Fruit fly (Drosophila melanogaster) whole organism, prepupa: ENCODE results near the gene CG3149.

Source experiments
- Blimp-1 ChIP-seq: fragments of 200-800 bp; sonication (Bioruptor generic); optimal IDR thresholded peaks from 3 replicates; lab custom pipeline; 2017; ENCODE audit warnings: missing biosample characterization, missing genetic modification characterization, mild to moderate bottlenecking, moderate library complexity, missing genetic modification reagents
- CG10631 ChIP-seq: fragments of 200-800 bp; sonication (Bioruptor generic); optimal IDR thresholded peaks from 2 replicates; lab custom pipeline; 2016; ENCODE audit warnings: missing biosample characterization, missing genetic modification characterization
- CG11294 ChIP-seq: fragments of 200-800 bp; sonication (Bioruptor generic); IDR thresholded peaks from 2 replicates; pipeline ENCODE4 v1.3.6; 2022; ENCODE audit warnings: missing biosample characterization, missing genetic modification characterization
- CG11762 ChIP-seq: fragments of 200-800 bp; sonication (Bioruptor generic); optimal IDR thresholded peaks from 3 replicates; lab custom pipeline; 2016; ENCODE audit warnings: missing biosample characterization, missing genetic modification characterization; ENCODE audit not compliant: insufficient read depth
- CG11902 ChIP-seq: fragments of 200-800 bp; sonication (Bioruptor generic); optimal IDR thresholded peaks from 3 replicates; lab custom pipeline; 2016; ENCODE audit warnings: missing biosample characterization, missing genetic modification characterization
- CG15336 ChIP-seq: fragments of 200-800 bp; sonication (Bioruptor generic); IDR thresholded peaks from 2 replicates; pipeline ENCODE4 v1.3.6; 2022; ENCODE audit warnings: missing biosample characterization, missing genetic modification characterization
- CG1621 ChIP-seq: fragments of 200-800 bp; sonication (Bioruptor generic); optimal IDR thresholded peaks from 3 replicates; lab custom pipeline; 2018; ENCODE audit warnings: missing biosample characterization, mild to moderate bottlenecking, missing genetic modification characterization
- CG16779 ChIP-seq: fragments of 200-800 bp; sonication (Bioruptor generic); optimal IDR thresholded peaks from 3 replicates; lab custom pipeline; 2017; ENCODE audit warnings: missing biosample characterization, mild to moderate bottlenecking, missing genetic modification characterization
- CG3032 ChIP-seq: fragments of 200-800 bp; optimal IDR thresholded peaks from 2 replicates; lab custom pipeline; 2019; ENCODE audit warnings: missing biosample characterization, mild to moderate bottlenecking, missing genetic modification characterization, moderate library complexity
- CG31627 ChIP-seq: fragments of 200-800 bp; sonication (Bioruptor generic); optimal IDR thresholded peaks from 3 replicates; lab custom pipeline; 2016; ENCODE audit warnings: missing biosample characterization, missing genetic modification characterization
- CG32006 ChIP-seq: fragments of 200-800 bp; sonication (Bioruptor generic); optimal IDR thresholded peaks from 3 replicates; lab custom pipeline; 2017; ENCODE audit warnings: missing biosample characterization, mild to moderate bottlenecking, missing genetic modification characterization
- CG4318 ChIP-seq: fragments of 200-800 bp; sonication (Bioruptor generic); optimal IDR thresholded peaks from 3 replicates; lab custom pipeline; 2017; ENCODE audit warnings: missing biosample characterization, mild to moderate bottlenecking, missing genetic modification characterization
- CG6163 ChIP-seq: fragments of 200-800 bp; sonication (Bioruptor generic); IDR thresholded peaks from 3 replicates; pipeline ENCODE4 v1.3.6; 2022; ENCODE audit warnings: missing biosample characterization, missing genetic modification characterization
- CG7368 ChIP-seq: fragments of 200-800 bp; sonication (Bioruptor generic); optimal IDR thresholded peaks from 3 replicates; lab custom pipeline; 2016; ENCODE audit warnings: missing biosample characterization, missing genetic modification characterization
- CG8319 ChIP-seq: fragments of 200-800 bp; sonication (Bioruptor generic); optimal IDR thresholded peaks from 3 replicates; lab custom pipeline; 2016; ENCODE audit warnings: missing biosample characterization, missing genetic modification characterization
- CG8632 ChIP-seq: fragments of 200-800 bp; sonication (Bioruptor generic); optimal IDR thresholded peaks from 3 replicates; lab custom pipeline; 2016; ENCODE audit warnings: missing biosample characterization, missing genetic modification characterization
- CG9139 ChIP-seq: fragments of 200-800 bp; sonication (Bioruptor generic); optimal IDR thresholded peaks from 3 replicates; lab custom pipeline; 2017; ENCODE audit warnings: missing biosample characterization, mild to moderate bottlenecking, missing genetic modification characterization
- Eip75B ChIP-seq: fragments of 200-800 bp; sonication (Bioruptor generic); optimal IDR thresholded peaks from 3 replicates; lab custom pipeline; 2016; ENCODE audit warnings: missing biosample characterization, missing genetic modification characterization
- Eip78C ChIP-seq: fragments of 200-800 bp; sonication (Bioruptor generic); peaks from one replicate; lab custom pipeline; 2016; ENCODE audit warnings: missing biosample characterization, missing genetic modification characterization
- Eip93F ChIP-seq: fragments of 200-800 bp; sonication (Bioruptor generic); optimal IDR thresholded peaks from 2 replicates; lab custom pipeline; 2016; ENCODE audit warnings: missing biosample characterization, mild to moderate bottlenecking, missing genetic modification characterization
- Ets21C ChIP-seq: fragments of 200-800 bp; sonication (Bioruptor generic); optimal IDR thresholded peaks from 3 replicates; lab custom pipeline; 2016; ENCODE audit warnings: missing biosample characterization, missing genetic modification characterization
- Gug ChIP-seq: fragments of 200-800 bp; sonication (Bioruptor generic); IDR thresholded peaks from 2 replicates; pipeline ENCODE4 v1.3.6; 2022; ENCODE audit warnings: missing biosample characterization, missing genetic modification characterization
- Hr38 ChIP-seq: sonication (Bioruptor generic); optimal IDR thresholded peaks from 2 replicates; lab custom pipeline; 2016; ENCODE audit warnings: missing biosample characterization, missing genetic modification characterization
- Hr4 ChIP-seq: fragments of 200-800 bp; sonication (Bioruptor generic); optimal IDR thresholded peaks from 3 replicates; lab custom pipeline; 2016; ENCODE audit warnings: missing biosample characterization, missing genetic modification characterization
- Lpt ChIP-seq: fragments of 200-800 bp; sonication (Bioruptor generic); optimal IDR thresholded peaks from 3 replicates; lab custom pipeline; 2016; ENCODE audit warnings: missing biosample characterization, missing genetic modification characterization
- Met ChIP-seq: fragments of 200-800 bp; sonication (Bioruptor generic); optimal IDR thresholded peaks from 3 replicates; lab custom pipeline; 2016; ENCODE audit warnings: missing biosample characterization, missing genetic modification characterization
- OdsH ChIP-seq: fragments of 200-800 bp; sonication (Bioruptor generic); optimal IDR thresholded peaks from 3 replicates; lab custom pipeline; 2016; ENCODE audit warnings: missing biosample characterization, missing genetic modification characterization
- Smox ChIP-seq: fragments of 200-800 bp; sonication (Bioruptor generic); optimal IDR thresholded peaks from 3 replicates; lab custom pipeline; 2016; ENCODE audit warnings: missing biosample characterization, missing genetic modification characterization
- Sox102F ChIP-seq: fragments of 200-800 bp; sonication (Bioruptor generic); optimal IDR thresholded peaks from 2 replicates; lab custom pipeline; 2016; ENCODE audit warnings: missing biosample characterization, mild to moderate bottlenecking, missing genetic modification characterization
- Sox14 ChIP-seq: fragments of 200-800 bp; sonication (Bioruptor generic); optimal IDR thresholded peaks from 3 replicates; lab custom pipeline; 2016; ENCODE audit warnings: missing biosample characterization, missing genetic modification characterization
- Sox15 ChIP-seq: fragments of 200-800 bp; sonication (Bioruptor generic); optimal IDR thresholded peaks from 3 replicates; lab custom pipeline; 2016; ENCODE audit warnings: missing biosample characterization, missing genetic modification characterization
- achi ChIP-seq: fragments of 200-800 bp; sonication (Bioruptor generic); optimal IDR thresholded peaks from 3 replicates; lab custom pipeline; 2016; ENCODE audit warnings: missing biosample characterization, missing genetic modification characterization
- acj6 ChIP-seq: fragments of 200-800 bp; sonication (Bioruptor generic); optimal IDR thresholded peaks from 3 replicates; lab custom pipeline; 2016; ENCODE audit warnings: missing biosample characterization, missing genetic modification characterization
- cyc ChIP-seq: fragments of 200-800 bp; sonication (Bioruptor generic); optimal IDR thresholded peaks from 3 replicates; lab custom pipeline; 2016; ENCODE audit warnings: missing biosample characterization, missing genetic modification characterization
- dac ChIP-seq: fragments of 200-800 bp; sonication (Bioruptor generic); optimal IDR thresholded peaks from 2 replicates; lab custom pipeline; 2017; ENCODE audit warnings: missing biosample characterization, mild to moderate bottlenecking, missing genetic modification characterization
- dsx ChIP-seq: fragments of 200-800 bp; optimal IDR thresholded peaks from 3 replicates; lab custom pipeline; 2019; ENCODE audit warnings: missing biosample characterization, mild to moderate bottlenecking, missing genetic modification characterization, moderate library complexity; ENCODE audit not compliant: poor library complexity, severe bottlenecking
- eg ChIP-seq: fragments of 200-800 bp; sonication (Bioruptor generic); IDR thresholded peaks from 3 replicates; pipeline ENCODE4 v1.3.6; 2022; ENCODE audit warnings: missing biosample characterization, missing genetic modification characterization
- esn ChIP-seq: fragments of 200-800 bp; sonication (Bioruptor generic); optimal IDR thresholded peaks from 2 replicates; lab custom pipeline; 2016; ENCODE audit warnings: missing biosample characterization, mild to moderate bottlenecking, missing genetic modification characterization, moderate library complexity
- fd59A ChIP-seq: fragments of 200-800 bp; sonication (Bioruptor generic); optimal IDR thresholded peaks from 2 replicates; lab custom pipeline; 2017; ENCODE audit warnings: missing biosample characterization, mild to moderate bottlenecking, missing genetic modification characterization, missing genetic modification reagents
- fd85E ChIP-seq: fragments of 200-800 bp; sonication (Bioruptor generic); optimal IDR thresholded peaks from 3 replicates; lab custom pipeline; 2016; ENCODE audit warnings: missing biosample characterization, missing genetic modification characterization
- fkh ChIP-seq: fragments of 200-800 bp; sonication (Bioruptor generic); optimal IDR thresholded peaks from 3 replicates; lab custom pipeline; 2017; ENCODE audit warnings: missing biosample characterization, mild to moderate bottlenecking, missing genetic modification characterization, moderate library complexity
- lz ChIP-seq: fragments of 200-800 bp; sonication (Bioruptor generic); optimal IDR thresholded peaks from 3 replicates; lab custom pipeline; 2016; ENCODE audit warnings: missing biosample characterization, missing genetic modification characterization
- net ChIP-seq: fragments of 200-800 bp; sonication (Bioruptor generic); optimal IDR thresholded peaks from 3 replicates; lab custom pipeline; 2016; ENCODE audit warnings: missing biosample characterization, missing genetic modification characterization
- salr ChIP-seq, 2 experiments: fragments of 200-800 bp; sonication (Bioruptor generic); optimal IDR thresholded peaks; 3 replicates each; lab custom pipeline; 2016 to 2018; ENCODE audit warnings: missing biosample characterization in 2 of 2, missing genetic modification characterization in 2 of 2, mild to moderate bottlenecking in 1 of 2
- spab ChIP-seq: fragments of 200-800 bp; sonication (Bioruptor generic); optimal IDR thresholded peaks from 2 replicates; lab custom pipeline; 2017; ENCODE audit warnings: missing biosample characterization, mild to moderate bottlenecking, missing genetic modification characterization, missing genetic modification reagents
- ss ChIP-seq, 2 experiments: fragments of 200-800 bp; sonication (Bioruptor generic); optimal IDR thresholded peaks; 2 replicates in 1 of 2; 3 replicates in 1 of 2; lab custom pipeline; 2017 to 2018; ENCODE audit warnings: mild to moderate bottlenecking in 2 of 2, missing biosample characterization in 2 of 2, missing genetic modification characterization in 2 of 2, moderate library complexity in 1 of 2
- svp ChIP-seq: fragments of 200-800 bp; sonication (Bioruptor generic); peaks from one replicate; lab custom pipeline; 2016; ENCODE audit warnings: missing biosample characterization, missing genetic modification characterization

CG3149 gene

dm6 chrX:5718476-5719012, 23.5 kb upstream of the CG3149 start (continued):
- TF ChIP-seq achi (GFP tag; lab: Kevin White, UChicago) (peak; percentile 16), net (GFP tag; lab: Kevin White, UChicago) (no peak), CG11762 (GFP tag; lab: Kevin White, UChicago) (no peak), Eip78C (GFP tag; lab: Kevin White, UChicago) (peak; percentile 76), Blimp-1 (no peak), salr (GFP tag; optimal IDR thresholded peaks at IDR 0.05; lab: Kevin White, UChicago) (peak in 1 of 2 experiments; percentile 14), CG11294 (peak; percentile 42; the same call in 1 of the 2 replicates), CG8632 (GFP tag; lab: Kevin White, UChicago) (no peak), Hr4 (peak; percentile 28), CG6163 (peak; percentile 55; the same call in 2 of the 3 replicates), fkh (GFP tag; lab: Kevin White, UChicago) (no peak)
- TF ChIP-seq, all 60 proteins: peak for 19

- no peak for TF ChIP-seq Lpt (GFP tag; lab: Kevin White, UChicago)
- no peak for TF ChIP-seq Eip75B (GFP tag; lab: Kevin White, UChicago)
- TF ChIP-seq Met, result peak; percentile 41
- TF ChIP-seq fd59A (GFP tag; lab: Kevin White, UChicago), result no peak
- TF ChIP-seq Eip78C (GFP tag; lab: Kevin White, UChicago), result peak; percentile 31
- peak; percentile 21 for TF ChIP-seq svp (GFP tag; lab: Kevin White, UChicago)
- TF ChIP-seq cyc (GFP tag; lab: Kevin White, UChicago), result peak; percentile 7
- TF ChIP-seq OdsH (GFP tag; lab: Kevin White, UChicago), result no peak
- TF ChIP-seq CG11762 (GFP tag; lab: Kevin White, UChicago), result no peak
- no peak for TF ChIP-seq CG11294
- TF ChIP-seq Eip93F (GFP tag; lab: Kevin White, UChicago), result no peak
- TF ChIP-seq CG3032 (tag; lab: Kevin White, UChicago), result no peak
- TF ChIP-seq ss (GFP tag; optimal IDR thresholded peaks at IDR 0.05; lab: Kevin White, UChicago), result no peak
- no peak for TF ChIP-seq Ets21C (GFP tag; lab: Kevin White, UChicago)
- TF ChIP-seq Hr4, result no peak
- no peak for TF ChIP-seq net (GFP tag; lab: Kevin White, UChicago)
- TF ChIP-seq dsx (GFP tag; lab: Kevin White, UChicago), result no peak
- TF ChIP-seq CG8319 (GFP tag; lab: Kevin White, UChicago), result no peak
- TF ChIP-seq eg (GFP tag; lab: Robert Waterston, UW), result no peak
- TF ChIP-seq CG1621 (tag; lab: Kevin White, UChicago), result no peak
- TF ChIP-seq CG11902 (GFP tag; lab: Kevin White, UChicago), result no peak
- TF ChIP-seq CG8632 (GFP tag; lab: Kevin White, UChicago), result no peak
- TF ChIP-seq Gug (GFP tag; lab: Robert Waterston, UW), result no peak
- TF ChIP-seq CG9139 (GFP tag; lab: Kevin White, UChicago), result no peak
- TF ChIP-seq Blimp-1, result no peak
- TF ChIP-seq lz, result peak; percentile 0
- TF ChIP-seq CG16779, result no peak
- TF ChIP-seq CG4318 (GFP tag; lab: Kevin White, UChicago), result no peak
- no peak for TF ChIP-seq fd85E
- peak; percentile 15 for TF ChIP-seq achi (GFP tag; lab: Kevin White, UChicago)
- TF ChIP-seq CG15336 (GFP tag; lab: Robert Waterston, UW), result no peak
- peak; percentile 0 for TF ChIP-seq acj6 (GFP tag; lab: Kevin White, UChicago)
- TF ChIP-seq CG7368 (GFP tag; lab: Kevin White, UChicago), result no peak
- peak; percentile 38 for TF ChIP-seq Smox (GFP tag; lab: Kevin White, UChicago)
- no peak for TF ChIP-seq CG10631 (GFP tag; lab: Kevin White, UChicago)
- TF ChIP-seq CG32006 (GFP tag; lab: Kevin White, UChicago), result no peak
- no peak for TF ChIP-seq dac
- no peak for TF ChIP-seq Sox102F (GFP tag; lab: Kevin White, UChicago)
- TF ChIP-seq Hr38 (GFP tag; lab: Kevin White, UChicago), result no peak
- TF ChIP-seq Sox15 (GFP tag; lab: Kevin White, UChicago), result no peak
- no peak for TF ChIP-seq Sox14
- TF ChIP-seq CG31627 (GFP tag; lab: Kevin White, UChicago), result peak; percentile 28
- TF ChIP-seq CG6163, result no peak
- TF ChIP-seq esn (GFP tag; lab: Kevin White, UChicago), result peak; percentile 36
- no peak for TF ChIP-seq spab (GFP tag; lab: Kevin White, UChicago)
Measured at dm6 chrX:5717741-5718475, 22.9 kb upstream of the CG3149 start, which contains the start of gene CG33080. TSS of gene CG33080 (minus strand) at chrX:5717778.
